Worm (Caenorhabditis elegans): ENCODE results near the gene F23A7.8.

- no peak for TF ChIP-seq nfya-1 (tag; optimal IDR thresholded peaks at IDR 0.05; ENCODE audit: insufficient read depth)
- TF ChIP-seq mdl-1 (tag; optimal IDR thresholded peaks at IDR 0.05), result no peak
- TF ChIP-seq ztf-11 (tag; optimal IDR thresholded peaks at IDR 0.05), result no peak
- no peak for TF ChIP-seq aly-2 (tag; optimal IDR thresholded peaks at IDR 0.05)
- no peak for TF ChIP-seq nhr-76 (tag; optimal IDR thresholded peaks at IDR 0.05)
- no peak for TF ChIP-seq nhr-77 (tag; optimal IDR thresholded peaks at IDR 0.05)
- TF ChIP-seq fkh-10 (GFP tag; optimal IDR thresholded peaks at IDR 0.05), result no peak
Measured at ce11 chrX:16217108-16217507, 3.9 kb downstream of the F23A7.8 start, which contains the start of gene F23A7.1.
